Fruit fly (Drosophila melanogaster): Measurements from ENCODE around the gene AMPKalpha.

The AMPKalpha gene

dm6 chrX:1346256-1346655 is 29.1 kb upstream of the AMPKalpha start, which contains the start of gene Tsp2A (continued):
- TF ChIP-seq mirr (GFP tag; optimal IDR thresholded peaks at IDR 0.05) (peak; percentile 53), CG6765 (GFP tag; optimal IDR thresholded peaks at IDR 0.05) (no peak), Dref (GFP tag; IDR thresholded peaks at IDR 0.05) (0 out of 2 replicates have a peak, but pooled peaks have one; percentile 2), CG3847 (GFP tag; IDR thresholded peaks at IDR 0.05) (no peak), wek (GFP tag; optimal IDR thresholded peaks at IDR 0.05) (no peak), GATAe (GFP tag; conservative IDR thresholded peaks at IDR 0.05) (peak; percentile 99), CG6175 (GFP tag; IDR thresholded peaks at IDR 0.05) (no peak), cwo (GFP tag; optimal IDR thresholded peaks at IDR 0.05) (no peak), Deaf1 (tag; optimal IDR thresholded peaks at IDR 0.05) (peak; percentile 24), chinmo (GFP tag; IDR thresholded peaks at IDR 0.05; ENCODE audit: partially characterized antibody) (0 out of 4 replicates have a peak, but pooled peaks have one; percentile 58), abd-A (tag; optimal IDR thresholded peaks at IDR 0.05) (no peak), kay (GFP tag; optimal IDR thresholded peaks at IDR 0.05) (peak; percentile 18), p53 (GFP tag; optimal IDR thresholded peaks at IDR 0.05) (no peak), CG10543 (GFP tag; optimal IDR thresholded peaks at IDR 0.05) (peak; percentile 39), CG16813 (GFP tag; IDR thresholded peaks at IDR 0.05; ENCODE audit: partially characterized antibody) (no peak), exex (tag; optimal IDR thresholded peaks at IDR 0.05) (peak; percentile 20), D19B (GFP tag; optimal IDR thresholded peaks at IDR 0.05) (no peak), CG14965 (GFP tag; optimal IDR thresholded peaks at IDR 0.05; ENCODE audit: borderline replicate concordance) (no peak), slbo (GFP tag; IDR thresholded peaks at IDR 0.05) (no peak), chn (GFP tag; optimal IDR thresholded peaks at IDR 0.05) (no peak)

dm6 chrX:1346833-1347232 is 28.5 kb upstream of the AMPKalpha start:
- TF ChIP-seq exex (tag; optimal IDR thresholded peaks at IDR 0.05) (peak; percentile 1), lbe (GFP tag; optimal IDR thresholded peaks at IDR 0.05) (no peak), Dip2 (GFP tag; IDR thresholded peaks at IDR 0.05) (no peak), B-H1 (GFP tag; IDR thresholded peaks at IDR 0.05) (no peak), CG6689 (GFP tag; IDR thresholded peaks at IDR 0.05) (no peak), Scr (GFP tag; IDR thresholded peaks at IDR 0.05; ENCODE audit: partially characterized antibody) (no peak), grau (tag; optimal IDR thresholded peaks at IDR 0.05) (no peak), ase (GFP tag; IDR thresholded peaks at IDR 0.05) (no peak), NC2α (GFP tag; optimal IDR thresholded peaks at IDR 0.05) (no peak), GATAe (GFP tag; conservative IDR thresholded peaks at IDR 0.05) (peak; percentile 64), Sry-δ (GFP tag; optimal IDR thresholded peaks at IDR 0.05) (no peak), cwo (GFP tag; optimal IDR thresholded peaks at IDR 0.05) (no peak), CG6813 (GFP tag; optimal IDR thresholded peaks at IDR 0.05) (no peak), repo (GFP tag; optimal IDR thresholded peaks at IDR 0.05) (no peak), Stat92E (GFP tag; optimal IDR thresholded peaks at IDR 0.05) (no peak), CG3163 (GFP tag; optimal IDR thresholded peaks at IDR 0.05) (no peak), bowl (GFP tag; IDR thresholded peaks at IDR 0.05) (no peak), CG2202 (tag; optimal IDR thresholded peaks at IDR 0.05) (no peak), wek (GFP tag; optimal IDR thresholded peaks at IDR 0.05) (no peak), CG30020 (tag; optimal IDR thresholded peaks at IDR 0.05) (no peak), Atf3 (GFP tag; optimal IDR thresholded peaks at IDR 0.05) (no peak), sd (tag; optimal IDR thresholded peaks at IDR 0.05) (peak; percentile 51), CG10654 (GFP tag; optimal IDR thresholded peaks at IDR 0.05) (no peak), mirr (GFP tag; optimal IDR thresholded peaks at IDR 0.05) (peak; percentile 4), CG11696 (GFP tag; IDR thresholded peaks at IDR 0.05) (no peak)

Measured in whole organism, embryonic.